Worm (Caenorhabditis elegans) whole organism, L4 larva: ENCODE data around the gene ciao-2B.

Experiments used
- ces-1 ChIP-seq: fragments of 150-350 bp; sonication (generic microtip); optimal IDR thresholded peaks from 4 replicates; lab custom pipeline; 2014; ENCODE audit warnings: missing biosample characterization, missing genetic modification reagents, missing genetic modification characterization
- dmd-9 ChIP-seq: fragments of 200-800 bp; sonication (Bioruptor generic); IDR thresholded peaks from 2 replicates; pipeline ENCODE4 v1.3.6; 2022; ENCODE audit warnings: missing genetic modification reagents, missing genetic modification characterization, missing compliant biosample characterization
- hlh-11 ChIP-seq: fragments of 200-800 bp; sonication (Bioruptor generic); optimal IDR thresholded peaks from 2 replicates; lab custom pipeline; 2018; ENCODE audit warnings: mild to moderate bottlenecking, missing genetic modification characterization, missing compliant biosample characterization
- lin-13 ChIP-seq: fragments of 150-350 bp; optimal IDR thresholded peaks from 2 replicates; lab custom pipeline; 2014; ENCODE audit warnings: missing biosample characterization, missing genetic modification reagents, missing genetic modification characterization
- lin-15B ChIP-seq: fragments of 150-350 bp; sonication (generic microtip); optimal IDR thresholded peaks from 3 replicates; lab custom pipeline; 2014; ENCODE audit warnings: missing biosample characterization, missing genetic modification characterization
- nhr-6 ChIP-seq: fragments of 150-350 bp; optimal IDR thresholded peaks from 2 replicates; lab custom pipeline; 2014; ENCODE audit warnings: missing biosample characterization, missing genetic modification characterization
- nhr-76 ChIP-seq: fragments of 150-350 bp; optimal IDR thresholded peaks from 2 replicates; lab custom pipeline; 2014; ENCODE audit warnings: missing biosample characterization, missing genetic modification characterization
- nhr-77 ChIP-seq: fragments of 150-350 bp; optimal IDR thresholded peaks from 2 replicates; lab custom pipeline; 2014; ENCODE audit warnings: missing biosample characterization, missing genetic modification characterization
- skn-1 ChIP-seq: fragments of 150-350 bp; optimal IDR thresholded peaks from 2 replicates; lab custom pipeline; 2014; ENCODE audit warnings: missing biosample characterization, missing genetic modification characterization
- snpc-4 ChIP-seq: fragments of 150-350 bp; optimal IDR thresholded peaks from 2 replicates; lab custom pipeline; 2014; ENCODE audit warnings: missing biosample characterization, missing genetic modification characterization
- unc-130 ChIP-seq: sonication (generic microtip); optimal IDR thresholded peaks from 2 replicates; lab custom pipeline; 2016; ENCODE audit warnings: missing genetic modification reagents, missing genetic modification characterization, missing compliant biosample characterization

DNA sequence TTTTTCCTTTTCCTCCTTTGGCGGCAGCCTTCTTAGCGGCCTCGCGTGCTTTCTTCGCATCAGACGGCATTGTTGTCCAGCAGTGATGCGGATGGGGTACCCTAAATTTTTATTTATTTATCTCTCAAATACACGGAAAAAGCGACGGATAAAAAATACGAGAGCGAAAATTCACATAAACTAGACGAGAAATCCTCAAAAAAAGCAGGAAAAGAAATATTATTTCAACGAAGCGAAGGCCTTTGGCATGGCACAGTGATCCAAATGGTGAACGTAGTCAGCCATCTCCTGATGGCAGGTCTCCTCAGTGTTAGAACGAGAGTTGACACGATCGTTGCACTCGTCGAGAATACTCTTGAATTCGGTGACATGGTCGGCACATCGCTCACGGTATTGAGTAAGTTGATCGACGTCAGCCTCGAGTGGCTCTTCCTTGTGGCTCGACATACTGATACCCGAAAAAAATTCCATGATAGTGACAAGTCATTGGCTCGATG lies 22.8 kb upstream of the ciao-2B start, which contains the start of the genes abcf-2 and T27E9.2:
- no peak for TF ChIP-seq dmd-9 (GFP tag; lab: Robert Waterston, UW)
- TF ChIP-seq lin-13 (GFP tag; lab: Kevin White, UChicago), result no peak
- no peak for TF ChIP-seq hlh-11 (tag; lab: Kevin White, UChicago)
- TF ChIP-seq nhr-76 (tag; lab: Kevin White, UChicago), result no peak
- no peak for TF ChIP-seq skn-1 (tag; lab: Kevin White, UChicago)
- no peak for TF ChIP-seq snpc-4
- no peak for TF ChIP-seq nhr-6 (tag; lab: Kevin White, UChicago)
- no peak for TF ChIP-seq unc-130
- no peak for TF ChIP-seq nhr-77
- TF ChIP-seq lin-15B (tag; lab: Kevin White, UChicago), result no peak
- TF ChIP-seq ces-1, result no peak
